Worm (Caenorhabditis elegans) whole organism, midembryonic: ENCODE measurements around the gene tag-290.

Experiments used
- T22C8.4 ChIP-seq: fragments of 200-800 bp; sonication (Bioruptor generic); IDR thresholded peaks from 2 replicates; pipeline ENCODE4 v1.3.6; 2022; ENCODE audit warnings: missing genetic modification characterization, missing compliant biosample characterization
- cog-1 ChIP-seq: sonication (generic microtip); optimal IDR thresholded peaks from 2 replicates; lab custom pipeline; 2016; ENCODE audit warnings: missing genetic modification characterization, missing compliant biosample characterization
- flt-1 ChIP-seq: fragments of 200-800 bp; sonication (Bioruptor generic); IDR thresholded peaks from 2 replicates; pipeline ENCODE4 v1.3.6; 2022; ENCODE audit warnings: missing genetic modification characterization, missing compliant biosample characterization
- klf-2 ChIP-seq: fragments of 200-800 bp; sonication (Bioruptor generic); conservative IDR thresholded peaks from 2 replicates; pipeline ENCODE4 v1.3.6; 2022; ENCODE audit warnings: missing genetic modification reagents, missing genetic modification characterization, missing compliant biosample characterization
- med-1 ChIP-seq: sonication (generic microtip); optimal IDR thresholded peaks from 2 replicates; lab custom pipeline; 2017; ENCODE audit warnings: missing genetic modification characterization, mild to moderate bottlenecking, missing compliant biosample characterization, antibody characterized with exemption, missing genetic modification reagents; ENCODE audit not compliant: insufficient read depth
- ref-1 ChIP-seq: fragments of 200-800 bp; sonication (Bioruptor generic); conservative IDR thresholded peaks from 2 replicates; pipeline ENCODE4 v1.3.6; 2022; ENCODE audit warnings: missing genetic modification reagents, missing genetic modification characterization, missing compliant biosample characterization
- tab-1 ChIP-seq: fragments of 200-800 bp; sonication (Bioruptor generic); IDR thresholded peaks from 2 replicates; pipeline ENCODE4 v1.3.6; 2022; ENCODE audit warnings: missing genetic modification characterization, missing compliant biosample characterization
- ztf-23 ChIP-seq: fragments of 200-800 bp; sonication (Bioruptor generic); IDR thresholded peaks from 2 replicates; pipeline ENCODE4 v1.3.6; 2022; ENCODE audit warnings: missing genetic modification reagents, missing genetic modification characterization, missing compliant biosample characterization
- ztf-29 ChIP-seq: fragments of 200-800 bp; sonication (Bioruptor generic); IDR thresholded peaks from 2 replicates; pipeline ENCODE4 v1.3.6; 2022; ENCODE audit warnings: missing genetic modification reagents, missing genetic modification characterization, missing compliant biosample characterization

The tag-290 gene

ce11 chrV:11593427-11593826 is 19.7 kb upstream of the tag-290 start, which contains the start of gene srx-80:
Gene srx-80, plus strand, starts transcription at chrV:11593727.
- TF ChIP-seq ztf-23 (no peak), ref-1 (GFP tag; lab: Robert Waterston, UW) (no peak), flt-1 (no peak), T22C8.4 (GFP tag; lab: Robert Waterston, UW) (no peak), tab-1 (GFP tag; lab: Robert Waterston, UW) (no peak), cog-1 (tag; lab: Kevin White, UChicago) (no peak), ztf-29 (no peak), klf-2 (no peak), med-1 (no peak)

ce11 chrV:11593888-11594287 is 19.2 kb upstream of the tag-290 start:
- no peak for TF ChIP-seq ztf-23

ce11 chrV:11598807-11599206 is 14.3 kb upstream of the tag-290 start, which contains the start of gene srx-84:
Gene srx-84, plus strand, starts transcription at chrV:11599107.
- TF ChIP-seq flt-1 (no peak), ztf-23 (no peak), ref-1 (GFP tag; lab: Robert Waterston, UW) (no peak), klf-2 (no peak), ztf-29 (no peak), T22C8.4 (GFP tag; lab: Robert Waterston, UW) (no peak), tab-1 (GFP tag; lab: Robert Waterston, UW) (no peak)

- TF ChIP-seq T22C8.4 (GFP tag; lab: Robert Waterston, UW) = no peak
- TF ChIP-seq ref-1 (GFP tag; lab: Robert Waterston, UW) = no peak
- TF ChIP-seq cog-1 (tag; lab: Kevin White, UChicago) = no peak
- no peak for TF ChIP-seq med-1
- no peak for TF ChIP-seq ztf-23
- no peak for TF ChIP-seq klf-2
- TF ChIP-seq tab-1 (GFP tag; lab: Robert Waterston, UW) = no peak
- TF ChIP-seq flt-1 = no peak
- no peak for TF ChIP-seq ztf-29
These were observed 12.3 kb upstream of the tag-290 start, which contains the start of gene F35B12.9 for ce11 chrV:11600800-11601199. Gene F35B12.9, plus strand, starts transcription at chrV:11601171.

ce11 chrV:11604484-11604883 is 8.6 kb upstream of the tag-290 start, which contains the start of gene dhs-20:
Gene dhs-20, minus strand, starts transcription at chrV:11604563.
- TF ChIP-seq T22C8.4 (GFP tag; lab: Robert Waterston, UW) (no peak), med-1 (no peak), tab-1 (GFP tag; lab: Robert Waterston, UW) (no peak), ztf-29 (no peak), flt-1 (no peak)

- no peak for TF ChIP-seq ztf-29
These were observed 7.9 kb upstream of the tag-290 start for ce11 chrV:11605227-11605626.

ce11 chrV:11606424-11606823 is 6.7 kb upstream of the tag-290 start, which contains the start of gene idpp-16:
Gene idpp-16, minus strand, starts transcription at chrV:11606524.
- TF ChIP-seq ztf-23 (no peak), flt-1 (no peak), ref-1 (GFP tag; lab: Robert Waterston, UW) (no peak), med-1 (no peak), cog-1 (tag; lab: Kevin White, UChicago) (no peak), T22C8.4 (GFP tag; lab: Robert Waterston, UW) (no peak), klf-2 (no peak), ztf-29 (no peak), tab-1 (GFP tag; lab: Robert Waterston, UW) (no peak)

ce11 chrV:11610049-11610448 is 3.1 kb upstream of the tag-290 start, which contains the start of gene piit-1:
Gene piit-1, minus strand, starts transcription at chrV:11610149.
- TF ChIP-seq flt-1 = no peak
- no peak for TF ChIP-seq med-1
- no peak for TF ChIP-seq tab-1 (GFP tag; lab: Robert Waterston, UW)
- TF ChIP-seq cog-1 (tag; lab: Kevin White, UChicago) = no peak
- no peak for TF ChIP-seq ztf-29
- TF ChIP-seq ref-1 (GFP tag; lab: Robert Waterston, UW) = no peak
- TF ChIP-seq ztf-23 = no peak
- TF ChIP-seq klf-2 = no peak
- no peak for TF ChIP-seq T22C8.4 (GFP tag; lab: Robert Waterston, UW)

ce11 chrV:11610481-11610880 is 2.6 kb upstream of the tag-290 start, which contains the start of gene sas-5:
Gene sas-5, plus strand, starts transcription at chrV:11610737.
- TF ChIP-seq ref-1 (GFP tag; lab: Robert Waterston, UW) = peak; percentile 53; the same call in 1 of the 2 replicates
- peak; percentile 60 for TF ChIP-seq ztf-29
- peak; percentile 92 for TF ChIP-seq flt-1
- TF ChIP-seq tab-1 (GFP tag; lab: Robert Waterston, UW) = peak; percentile 86
- peak; percentile 58; the same call in 1 of the 2 replicates for TF ChIP-seq T22C8.4 (GFP tag; lab: Robert Waterston, UW)
- TF ChIP-seq klf-2 = peak; percentile 85
- TF ChIP-seq cog-1 (tag; lab: Kevin White, UChicago) = peak; percentile 45
- TF ChIP-seq ztf-23 = peak; percentile 91
- TF ChIP-seq med-1 = peak; percentile 92

ce11 chrV:11614805-11615497 is 1.8 kb downstream of the tag-290 start:
- no peak for TF ChIP-seq cog-1 (tag; lab: Kevin White, UChicago)
- TF ChIP-seq klf-2 = no peak
- TF ChIP-seq ztf-23 = no peak
- no peak for TF ChIP-seq ztf-29
- no peak for TF ChIP-seq ref-1 (GFP tag; lab: Robert Waterston, UW)
- no peak for TF ChIP-seq T22C8.4 (GFP tag; lab: Robert Waterston, UW)
- TF ChIP-seq med-1 = no peak
- TF ChIP-seq tab-1 (GFP tag; lab: Robert Waterston, UW) = no peak
- TF ChIP-seq flt-1 = no peak
